Fruit fly (Drosophila melanogaster) whole organism, embryonic: ENCODE results near the gene CG5382.
A peak's percentile ranks its signal among the peaks of the same experiment; 100 is the strongest.

Experiments used
- B-H2 ChIP-seq: fragments of 200-800 bp; sonication (Bioruptor generic); optimal IDR thresholded peaks from 2 replicates; lab custom pipeline; 2018; ENCODE audit warnings: missing biosample characterization, mild to moderate bottlenecking, missing genetic modification characterization
- Bdp1 ChIP-seq: fragments of 200-800 bp; sonication (Bioruptor generic); optimal IDR thresholded peaks from 3 replicates; lab custom pipeline; 2016; ENCODE audit warnings: missing biosample characterization, missing genetic modification characterization
- Blimp-1 ChIP-seq: fragments of 200-800 bp; sonication (Bioruptor generic); optimal IDR thresholded peaks from 3 replicates; lab custom pipeline; 2018; ENCODE audit warnings: missing biosample characterization, missing genetic modification characterization, mild to moderate bottlenecking, moderate library complexity, missing genetic modification reagents
- CG10462 ChIP-seq: fragments of 200-800 bp; sonication (Bioruptor generic); optimal IDR thresholded peaks from 2 replicates; lab custom pipeline; 2016; ENCODE audit warnings: missing biosample characterization, missing genetic modification characterization
- CG10654 ChIP-seq: fragments of 200-800 bp; sonication (Bioruptor generic); optimal IDR thresholded peaks from 2 replicates; lab custom pipeline; 2016; ENCODE audit warnings: missing biosample characterization, missing genetic modification characterization
- CG10959 ChIP-seq: fragments of 200-800 bp; sonication (Bioruptor generic); IDR thresholded peaks from 2 replicates; pipeline ENCODE4 v1.3.6; 2022; ENCODE audit warnings: missing biosample characterization, missing genetic modification characterization
- CG12104 ChIP-seq: fragments of 200-800 bp; sonication (Bioruptor generic); optimal IDR thresholded peaks from 3 replicates; lab custom pipeline; 2016; ENCODE audit warnings: missing biosample characterization, missing genetic modification characterization
- CG12236 ChIP-seq: fragments of 200-800 bp; sonication (Bioruptor generic); optimal IDR thresholded peaks from 2 replicates; lab custom pipeline; 2016; ENCODE audit warnings: missing biosample characterization, missing genetic modification characterization
- CG14667 ChIP-seq: fragments of 200-800 bp; sonication (Bioruptor generic); IDR thresholded peaks from 2 replicates; pipeline ENCODE4 v1.3.6; 2022; ENCODE audit warnings: missing biosample characterization, missing genetic modification characterization
- CG17912 ChIP-seq: fragments of 200-800 bp; sonication (Bioruptor generic); optimal IDR thresholded peaks from 2 replicates; lab custom pipeline; 2018; ENCODE audit warnings: missing biosample characterization, mild to moderate bottlenecking, missing genetic modification characterization
- CG1792 ChIP-seq: fragments of 200-800 bp; sonication (Bioruptor generic); optimal IDR thresholded peaks from 2 replicates; lab custom pipeline; 2016; ENCODE audit warnings: missing biosample characterization, missing genetic modification characterization
- CG2712 ChIP-seq: fragments of 200-800 bp; optimal IDR thresholded peaks from 3 replicates; lab custom pipeline; 2019; ENCODE audit warnings: missing biosample characterization, mild to moderate bottlenecking, missing genetic modification characterization, moderate library complexity
- CG2889 ChIP-seq: fragments of 200-800 bp; sonication (Bioruptor generic); IDR thresholded peaks from 3 replicates; pipeline ENCODE4 v1.3.6; 2022; ENCODE audit warnings: missing biosample characterization, missing genetic modification characterization
- CG3281 ChIP-seq: fragments of 200-800 bp; sonication (Bioruptor generic); optimal IDR thresholded peaks from 3 replicates; lab custom pipeline; 2017; ENCODE audit warnings: missing biosample characterization, mild to moderate bottlenecking, missing genetic modification characterization
- CG3726 ChIP-seq: fragments of 200-800 bp; sonication (Bioruptor generic); IDR thresholded peaks from 3 replicates; pipeline ENCODE4, ENCODE4 v1.3.6; 2022; ENCODE audit warnings: missing biosample characterization, missing genetic modification characterization
- CG4404 ChIP-seq: fragments of 200-800 bp; sonication (Bioruptor generic); IDR thresholded peaks from 2 replicates; pipeline ENCODE4 v1.3.6; 2022; ENCODE audit warnings: missing biosample characterization, missing genetic modification characterization
- CG4854 ChIP-seq: fragments of 200-800 bp; sonication (Bioruptor generic); optimal IDR thresholded peaks from 2 replicates; lab custom pipeline; 2016; ENCODE audit warnings: missing biosample characterization, missing genetic modification characterization, inconsistent platforms
- CG8281 ChIP-seq: fragments of 200-800 bp; sonication (Bioruptor generic); optimal IDR thresholded peaks from 2 replicates; lab custom pipeline; 2018; ENCODE audit warnings: missing biosample characterization, mild to moderate bottlenecking, missing genetic modification characterization, moderate library complexity
- CG9215 ChIP-seq: fragments of 200-800 bp; sonication (Bioruptor generic); IDR thresholded peaks from 2 replicates; pipeline ENCODE4 v1.3.6; 2022; ENCODE audit warnings: missing biosample characterization, missing genetic modification characterization
- CG9437 ChIP-seq: fragments of 200-800 bp; sonication (Bioruptor generic); optimal IDR thresholded peaks from 2 replicates; lab custom pipeline; 2018; ENCODE audit warnings: missing biosample characterization, mild to moderate bottlenecking, missing genetic modification characterization
- CG9609 ChIP-seq: fragments of 200-800 bp; sonication (Bioruptor generic); optimal IDR thresholded peaks from 3 replicates; lab custom pipeline; 2016; ENCODE audit warnings: missing biosample characterization, missing genetic modification characterization
- D ChIP-seq, 2 experiments: fragments of 200-800 bp in 1 of 2; fragments of >200 bp in 1 of 2; sonication (Bioruptor generic) in 1 of 2; optimal IDR thresholded peaks; 2 replicates in 1 of 2; 3 replicates in 1 of 2; lab custom pipeline; 2017; ENCODE audit warnings: mild to moderate bottlenecking in 1 of 2, missing biosample characterization in 1 of 2, missing genetic modification characterization in 1 of 2, missing genetic modification reagents in 1 of 2
- D19A ChIP-seq: fragments of 200-800 bp; optimal IDR thresholded peaks from 3 replicates; lab custom pipeline; 2019; ENCODE audit warnings: missing biosample characterization, mild to moderate bottlenecking, missing genetic modification characterization, moderate library complexity
- Dfd ChIP-seq, 2 experiments: fragments of >200 bp; optimal IDR thresholded peaks; 2 replicates each; lab custom pipeline; 2017; ENCODE audit warnings: missing biosample characterization in 2 of 2, missing genetic modification characterization in 2 of 2
- Ets97D ChIP-seq: fragments of 200-800 bp; sonication (Bioruptor generic); optimal IDR thresholded peaks from 3 replicates; lab custom pipeline; 2016; ENCODE audit warnings: missing biosample characterization, missing genetic modification characterization
- H15 ChIP-seq: fragments of 200-800 bp; sonication (Bioruptor generic); IDR thresholded peaks from 3 replicates; pipeline ENCODE4 v1.3.6; 2022; ENCODE audit warnings: missing biosample characterization, missing genetic modification characterization
- HLH3B ChIP-seq: fragments of 200-800 bp; sonication (Bioruptor generic); IDR thresholded peaks from 2 replicates; pipeline ENCODE4 v1.3.6; 2022; ENCODE audit warnings: missing biosample characterization, missing genetic modification characterization
- HLHmδ ChIP-seq: fragments of 200-800 bp; sonication (Bioruptor generic); optimal IDR thresholded peaks from 2 replicates; lab custom pipeline; 2018; ENCODE audit warnings: missing biosample characterization, mild to moderate bottlenecking, missing genetic modification characterization, moderate library complexity
- Hey ChIP-seq: fragments of 200-800 bp; sonication (Bioruptor generic); optimal IDR thresholded peaks from 3 replicates; lab custom pipeline; 2018; ENCODE audit warnings: missing biosample characterization, mild to moderate bottlenecking, missing genetic modification characterization
- Kr ChIP-seq: fragments of 200-800 bp; sonication (Bioruptor generic); optimal IDR thresholded peaks from 2 replicates; lab custom pipeline; 2017; ENCODE audit warnings: missing biosample characterization, mild to moderate bottlenecking, missing genetic modification characterization
- Sox102F ChIP-seq: fragments of 200-800 bp; sonication (Bioruptor generic); optimal IDR thresholded peaks from 2 replicates; lab custom pipeline; 2018; ENCODE audit warnings: missing biosample characterization, mild to moderate bottlenecking, missing genetic modification characterization, moderate library complexity
- Trl ChIP-seq, 3 experiments: fragments of >200 bp in 2 of 3; fragments of 200-800 bp in 1 of 3; sonication (Bioruptor generic) in 1 of 3; optimal IDR thresholded peaks; 2 replicates in 1 of 3; 3 replicates in 2 of 3; lab custom pipeline; 2016 to 2017; ENCODE audit warnings: missing biosample characterization in 1 of 3, missing genetic modification characterization in 1 of 3
- Xrp1 ChIP-seq: fragments of 200-800 bp; sonication (Bioruptor generic); IDR thresholded peaks from 2 replicates; pipeline ENCODE4 v1.3.6; 2022; ENCODE audit warnings: missing biosample characterization, missing genetic modification characterization
- cato ChIP-seq: fragments of 200-800 bp; sonication (Bioruptor generic); optimal IDR thresholded peaks from 2 replicates; lab custom pipeline; 2016; ENCODE audit warnings: missing biosample characterization, missing genetic modification characterization, borderline replicate concordance
- dimm ChIP-seq: fragments of 200-800 bp; sonication (Bioruptor generic); IDR thresholded peaks from 2 replicates; pipeline ENCODE4 v1.3.6; 2022; ENCODE audit warnings: missing biosample characterization, missing genetic modification characterization
- dysf ChIP-seq: fragments of 200-800 bp; sonication (Bioruptor generic); IDR thresholded peaks from 3 replicates; pipeline ENCODE4 v1.3.6; 2022; ENCODE audit warnings: missing biosample characterization, missing genetic modification characterization
- emc ChIP-seq: fragments of 200-800 bp; sonication (Bioruptor generic); optimal IDR thresholded peaks from 2 replicates; lab custom pipeline; 2016; ENCODE audit warnings: missing biosample characterization, missing genetic modification characterization
- gsb-n ChIP-seq: fragments of 200-800 bp; sonication (Bioruptor generic); optimal IDR thresholded peaks from 3 replicates; lab custom pipeline; 2018; ENCODE audit warnings: missing biosample characterization, mild to moderate bottlenecking, missing genetic modification characterization
- hkb ChIP-seq, 2 experiments: fragments of 200-800 bp in 1 of 2; fragments of >200 bp in 1 of 2; sonication (Bioruptor generic) in 1 of 2; IDR thresholded peaks in 1 of 2; optimal IDR thresholded peaks in 1 of 2; 2 replicates each; pipeline versions ENCODE4 v1.3.6 to Lab custom; 2017 to 2022; ENCODE audit warnings: missing biosample characterization in 1 of 2, missing genetic modification characterization in 1 of 2
- lola ChIP-seq, 3 experiments: fragments of >200 bp in 2 of 3; fragments of 200-800 bp in 1 of 3; sonication (Bioruptor generic) in 1 of 3; optimal IDR thresholded peaks; 2 replicates each; lab custom pipeline; 2017 to 2019; ENCODE audit warnings: missing biosample characterization in 3 of 3, missing genetic modification characterization in 3 of 3, mild to moderate bottlenecking in 1 of 3, moderate library complexity in 1 of 3
- nerfin-1 ChIP-seq: fragments of 200-800 bp; sonication (Bioruptor generic); optimal IDR thresholded peaks from 3 replicates; lab custom pipeline; 2019; ENCODE audit warnings: missing biosample characterization, mild to moderate bottlenecking, missing genetic modification characterization, moderate library complexity
- org-1 ChIP-seq: fragments of 200-800 bp; sonication (Bioruptor generic); optimal IDR thresholded peaks from 2 replicates; lab custom pipeline; 2017; ENCODE audit warnings: missing biosample characterization, missing genetic modification characterization
- tgo ChIP-seq: fragments of 200-800 bp; sonication (Bioruptor generic); IDR thresholded peaks from 3 replicates; pipeline ENCODE4 v1.3.6; 2022; ENCODE audit warnings: missing biosample characterization, missing genetic modification characterization
- tio ChIP-seq: fragments of 200-800 bp; sonication (Bioruptor generic); optimal IDR thresholded peaks from 2 replicates; lab custom pipeline; 2017; ENCODE audit warnings: missing biosample characterization, missing genetic modification characterization, inconsistent platforms
- tna ChIP-seq: fragments of 200-800 bp; sonication (Bioruptor generic); IDR thresholded peaks from 2 replicates; pipeline ENCODE4 v1.3.6; 2022; ENCODE audit warnings: missing biosample characterization, missing genetic modification characterization; ENCODE audit not compliant: partially characterized antibody
- trh ChIP-seq: fragments of 200-800 bp; sonication (Bioruptor generic); optimal IDR thresholded peaks from 2 replicates; lab custom pipeline; 2016; ENCODE audit warnings: missing biosample characterization, missing genetic modification characterization
- z ChIP-seq: fragments of 200-800 bp; sonication (Bioruptor generic); IDR thresholded peaks from 3 replicates; pipeline ENCODE4 v1.3.6; 2022; ENCODE audit warnings: missing biosample characterization, missing genetic modification characterization

CG5382 gene

dm6 chr3R:22356464-22357410 lies 9.0 kb downstream of the CG5382 start, which contains the start of gene Sar1 (continued):
- no peak; the same call in 1 of the 2 replicates for TF ChIP-seq CG4404
- peak; percentile 11 for TF ChIP-seq Blimp-1 (GFP tag; lab: Kevin White, UChicago)
- no peak for TF ChIP-seq tgo (GFP tag; lab: Robert Waterston, UW)
- TF ChIP-seq HLH3B (GFP tag; lab: Robert Waterston, UW), result no peak; the same call in 1 of the 2 replicates
- TF ChIP-seq CG10654 (GFP tag; lab: Kevin White, UChicago), result peak; percentile 30
- peak; percentile 94 for TF ChIP-seq Ets97D (GFP tag; lab: Kevin White, UChicago)
- no peak for TF ChIP-seq Kr
- no peak for TF ChIP-seq dysf (GFP tag; lab: Robert Waterston, UW)
- TF ChIP-seq CG17912 (GFP tag; lab: Kevin White, UChicago), result peak; percentile 55
- peak; percentile 68 for TF ChIP-seq CG2712 (tag; lab: Kevin White, UChicago)
- no peak for TF ChIP-seq cato (GFP tag; lab: Kevin White, UChicago)
- TF ChIP-seq B-H2, result peak; percentile 58
- TF ChIP-seq HLHmδ (GFP tag; lab: Kevin White, UChicago), result no peak
- no peak for TF ChIP-seq Bdp1
- TF ChIP-seq hkb (optimal IDR thresholded peaks at IDR 0.05; lab: Kevin White, UChicago), result peak; percentile 56
- no peak for TF ChIP-seq hkb (GFP tag; IDR thresholded peaks at IDR 0.05; lab: Robert Waterston, UW)
- TF ChIP-seq dimm (GFP tag; lab: Robert Waterston, UW), result no peak
- peak; percentile 35 for TF ChIP-seq CG1792 (GFP tag; lab: Kevin White, UChicago)
- TF ChIP-seq CG3281, result peak; percentile 12
- TF ChIP-seq org-1 (GFP tag; lab: Kevin White, UChicago), result no peak
- TF ChIP-seq Dfd (GFP tag; optimal IDR thresholded peaks at IDR 0.05; lab: Kevin White, UChicago), result peak in 1 of 2 experiments; percentile 16
- peak; percentile 61 for TF ChIP-seq D (optimal IDR thresholded peaks at IDR 0.05; lab: Kevin White, UChicago)
- no peak for TF ChIP-seq D (GFP tag; optimal IDR thresholded peaks at IDR 0.05; lab: Kevin White, UChicago)
- TF ChIP-seq CG12104 (GFP tag; lab: Kevin White, UChicago), result no peak
- no peak for TF ChIP-seq CG3726 (GFP tag; lab: Robert Waterston, UW)
- TF ChIP-seq CG12236 (GFP tag; lab: Kevin White, UChicago), result no peak
- no peak for TF ChIP-seq Trl (optimal IDR thresholded peaks at IDR 0.05; lab: Kevin White, UChicago)
- peak; percentile 4 for TF ChIP-seq Trl (GFP tag; optimal IDR thresholded peaks at IDR 0.05; lab: Kevin White, UChicago)
- no peak for TF ChIP-seq Sox102F (GFP tag; lab: Kevin White, UChicago)
- no peak for TF ChIP-seq tio
- TF ChIP-seq CG10462 (GFP tag; lab: Kevin White, UChicago), result no peak
- no peak for TF ChIP-seq CG8281
- no peak for TF ChIP-seq CG10959 (GFP tag; lab: Robert Waterston, UW)
- TF ChIP-seq CG4854 (GFP tag; lab: Kevin White, UChicago), result no peak
- TF ChIP-seq trh (GFP tag; lab: Kevin White, UChicago), result no peak
- no peak for TF ChIP-seq CG2889 (GFP tag; lab: Robert Waterston, UW)
- peak; percentile 70 for TF ChIP-seq gsb-n (tag; lab: Kevin White, UChicago)
- TF ChIP-seq tna (GFP tag; lab: Robert Waterston, UW), result peak; percentile 69
- peak; percentile 41 for TF ChIP-seq CG9609 (GFP tag; lab: Kevin White, UChicago)
- no peak for TF ChIP-seq lola (GFP tag; optimal IDR thresholded peaks at IDR 0.05; lab: Kevin White, UChicago)
- TF ChIP-seq Xrp1 (GFP tag; lab: Robert Waterston, UW), result no peak
- peak; percentile 15 for TF ChIP-seq emc (GFP tag; lab: Kevin White, UChicago)
- no peak for TF ChIP-seq D19A (tag; lab: Kevin White, UChicago)
- TF ChIP-seq CG9215, result no peak
- no peak for TF ChIP-seq CG14667
- TF ChIP-seq CG9437, result peak; percentile 55
- TF ChIP-seq nerfin-1 (tag; lab: Kevin White, UChicago), result peak; percentile 31
- TF ChIP-seq H15, result no peak
- TF ChIP-seq Hey, result no peak
- TF ChIP-seq z (GFP tag; lab: Robert Waterston, UW), result no peak; the same call in 2 of the 3 replicates
